Fruit fly (Drosophila melanogaster): ENCODE data around the gene pns.

The pns gene

dm6 chr3L:1533699-1534431 is 3.1 kb upstream of the pns start, which contains the start of gene Iml1 (continued):
- TF ChIP-seq CoRest (tag; optimal IDR thresholded peaks at IDR 0.05) (no peak), CG13775 (GFP tag; optimal IDR thresholded peaks at IDR 0.05) (peak; percentile 20), CG11723 (GFP tag; optimal IDR thresholded peaks at IDR 0.05) (no peak), pros (GFP tag; optimal IDR thresholded peaks at IDR 0.05) (no peak), sens-2 (GFP tag; IDR thresholded peaks at IDR 0.05) (no peak), tna (GFP tag; IDR thresholded peaks at IDR 0.05; ENCODE audit: partially characterized antibody) (no peak), CG11398 (GFP tag; optimal IDR thresholded peaks at IDR 0.05) (no peak), CG30020 (tag; optimal IDR thresholded peaks at IDR 0.05) (no peak), Ptx1 (GFP tag; IDR thresholded peaks at IDR 0.05) (peak; percentile 75), CTCF (GFP tag; optimal IDR thresholded peaks at IDR 0.05) (no peak)

dm6 chr3L:1537353-1537752 is 416 bp downstream of the pns start:
- TF ChIP-seq cas (GFP tag; IDR thresholded peaks at IDR 0.05): no peak
- 0 out of 4 replicates have a peak, but pooled peaks have one; percentile 20 for TF ChIP-seq chinmo (GFP tag; IDR thresholded peaks at IDR 0.05; ENCODE audit: partially characterized antibody)
- peak; percentile 6 for TF ChIP-seq MESR4 (GFP tag; optimal IDR thresholded peaks at IDR 0.05)
- TF ChIP-seq Oaz (GFP tag; IDR thresholded peaks at IDR 0.05): no peak
- peak; percentile 74 for TF ChIP-seq cg (GFP tag; optimal IDR thresholded peaks at IDR 0.05)
- TF ChIP-seq Myb (GFP tag; optimal IDR thresholded peaks at IDR 0.05): no peak
- TF ChIP-seq br (optimal IDR thresholded peaks at IDR 0.05): no peak

DNA sequence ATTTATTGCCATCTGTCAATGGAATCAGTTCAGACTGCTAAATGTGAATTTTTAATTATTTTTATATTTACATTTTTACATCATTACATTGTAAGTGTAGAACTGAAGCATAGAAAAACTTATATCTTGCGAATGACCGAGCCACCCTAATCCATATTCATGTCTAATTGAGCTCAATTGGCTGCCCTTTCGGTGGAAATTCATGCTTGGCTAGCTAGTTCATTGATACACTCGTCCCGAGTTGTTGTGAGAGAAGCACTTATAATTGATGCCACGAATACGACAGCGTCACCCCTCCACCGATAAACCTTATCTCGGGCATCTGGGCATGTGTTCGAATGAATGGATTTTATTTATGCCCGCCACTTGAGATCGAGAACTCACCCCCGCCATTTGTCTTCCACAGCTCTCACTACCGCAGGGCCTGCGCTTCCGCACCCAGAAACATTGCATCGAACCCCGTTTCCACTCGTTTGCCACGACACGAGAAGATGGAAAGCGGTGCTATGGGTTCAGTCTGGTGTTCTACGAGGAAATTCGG is 1.4 kb downstream of the pns start:
- TF ChIP-seq wek (GFP tag; optimal IDR thresholded peaks at IDR 0.05): no peak
- no peak for TF ChIP-seq da (GFP tag; optimal IDR thresholded peaks at IDR 0.05)
- peak; percentile 23 for TF ChIP-seq CG15514 (GFP tag; optimal IDR thresholded peaks at IDR 0.05)
- no peak for TF ChIP-seq mld (GFP tag; IDR thresholded peaks at IDR 0.05; ENCODE audit: partially characterized antibody)
- peak; percentile 2 for TF ChIP-seq CG2120 (GFP tag; optimal IDR thresholded peaks at IDR 0.05)
- TF ChIP-seq fd64A (GFP tag; optimal IDR thresholded peaks at IDR 0.05): no peak
- TF ChIP-seq dan (GFP tag; IDR thresholded peaks at IDR 0.05): no peak
- peak; percentile 53 for TF ChIP-seq sug (tag; optimal IDR thresholded peaks at IDR 0.05)
- peak; percentile 30 for TF ChIP-seq CG2678 (tag; optimal IDR thresholded peaks at IDR 0.05)
- peak; percentile 11 for TF ChIP-seq Deaf1 (tag; optimal IDR thresholded peaks at IDR 0.05)
- TF ChIP-seq CG34376 (GFP tag; optimal IDR thresholded peaks at IDR 0.05): peak; percentile 35
- no peak for TF ChIP-seq Bteb2 (GFP tag; optimal IDR thresholded peaks at IDR 0.05)
- TF ChIP-seq CG10543 (GFP tag; optimal IDR thresholded peaks at IDR 0.05): peak; percentile 9
- TF ChIP-seq CG7271 (tag; optimal IDR thresholded peaks at IDR 0.05): no peak
- peak; percentile 76 for TF ChIP-seq twi (tag; optimal IDR thresholded peaks at IDR 0.05)
- TF ChIP-seq CG31224 (GFP tag; IDR thresholded peaks at IDR 0.05): no peak
- TF ChIP-seq Drgx (GFP tag; IDR thresholded peaks at IDR 0.05): 0 out of 2 replicates have a peak, but pooled peaks have one; percentile 10
- TF ChIP-seq grn (GFP tag; optimal IDR thresholded peaks at IDR 0.05): peak; percentile 80
- no peak for TF ChIP-seq CG13894 (tag; optimal IDR thresholded peaks at IDR 0.05)
- TF ChIP-seq pfk (GFP tag; optimal IDR thresholded peaks at IDR 0.05): peak; percentile 75
- 0 out of 3 replicates have a peak, but pooled peaks have one; percentile 32 for TF ChIP-seq vnd (GFP tag; IDR thresholded peaks at IDR 0.05; ENCODE audit: partially characterized antibody)
- peak; percentile 8 for TF ChIP-seq Hmr (GFP tag; optimal IDR thresholded peaks at IDR 0.05)
- TF ChIP-seq Hr51 (GFP tag; optimal IDR thresholded peaks at IDR 0.05): peak in 1 of 2 experiments; percentile 12
- TF ChIP-seq CG6791 (GFP tag; IDR thresholded peaks at IDR 0.05; ENCODE audit: partially characterized antibody): no peak
- peak; percentile 64 for TF ChIP-seq CG8281 (tag; optimal IDR thresholded peaks at IDR 0.05)
- no peak for TF ChIP-seq CG9609 (GFP tag; optimal IDR thresholded peaks at IDR 0.05)
- TF ChIP-seq pros (GFP tag; optimal IDR thresholded peaks at IDR 0.05): peak; percentile 87
- peak; percentile 23 for TF ChIP-seq gem (tag; optimal IDR thresholded peaks at IDR 0.05)
- peak; percentile 26; the same call in 1 of the 2 replicates for TF ChIP-seq hbn (GFP tag; IDR thresholded peaks at IDR 0.05; ENCODE audit: partially characterized antibody)
- no peak for TF ChIP-seq CG11093 (GFP tag; IDR thresholded peaks at IDR 0.05)

Measured in whole organism, embryonic.